Worm (Caenorhabditis elegans) whole organism, L4 larva: ENCODE measurements around the gene clh-6.

Experiments used
- F26F4.8 ChIP-seq: fragments of 200-800 bp; sonication (Bioruptor generic); conservative IDR thresholded peaks from 2 replicates; pipeline ENCODE4 v1.3.6; 2022; ENCODE audit warnings: missing genetic modification characterization, missing compliant biosample characterization
- F44E2.7 ChIP-seq: fragments of 200-800 bp; sonication (Bioruptor generic); IDR thresholded peaks from 2 replicates; pipeline ENCODE4 v2.1.2; 2022; ENCODE audit warnings: missing genetic modification characterization, missing compliant biosample characterization
- T20F7.1 ChIP-seq: fragments of 200-800 bp; sonication (Bioruptor generic); optimal IDR thresholded peaks from 2 replicates; lab custom pipeline; 2018; ENCODE audit warnings: mild to moderate bottlenecking, missing genetic modification characterization, missing compliant biosample characterization
- T26A8.4 ChIP-seq: fragments of 200-800 bp; sonication (Bioruptor generic); IDR thresholded peaks from 2 replicates; pipeline ENCODE4 v1.3.6; 2022; ENCODE audit warnings: missing genetic modification characterization, missing compliant biosample characterization
- Y75B8A.6 ChIP-seq: fragments of 200-800 bp; sonication (Bioruptor generic); IDR thresholded peaks from 2 replicates; pipeline ENCODE4 v1.3.6; 2022; ENCODE audit warnings: missing genetic modification reagents, missing genetic modification characterization, missing compliant biosample characterization
- ZK546.5 ChIP-seq, 2 experiments: sonication (generic microtip); optimal IDR thresholded peaks; 2 replicates each; lab custom pipeline; 2017; ENCODE audit warnings: missing biosample characterization in 2 of 2, missing genetic modification characterization in 2 of 2
- aha-1 ChIP-seq: fragments of 150-350 bp; peaks from one replicate; lab custom pipeline; 2014; ENCODE audit warnings: missing biosample characterization, missing genetic modification characterization
- attf-4 ChIP-seq: sonication (generic microtip); optimal IDR thresholded peaks from 3 replicates; lab custom pipeline; 2017; ENCODE audit warnings: missing biosample characterization, missing genetic modification characterization
- ceh-20 ChIP-seq: fragments of 200-800 bp; sonication (Bioruptor generic); IDR thresholded peaks from 2 replicates; pipeline ENCODE4 v1.3.6; 2022; ENCODE audit warnings: missing genetic modification reagents, missing genetic modification characterization, missing compliant biosample characterization
- ceh-82 ChIP-seq: sonication (generic microtip); optimal IDR thresholded peaks from 2 replicates; lab custom pipeline; 2017; ENCODE audit warnings: missing biosample characterization, missing genetic modification characterization
- cey-2 ChIP-seq: sonication (generic microtip); optimal IDR thresholded peaks from 3 replicates; lab custom pipeline; 2017; ENCODE audit warnings: missing genetic modification characterization, mild to moderate bottlenecking, missing compliant biosample characterization, antibody characterized with exemption, borderline replicate concordance; ENCODE audit not compliant: insufficient read depth
- ctbp-1 ChIP-seq: fragments of 200-800 bp; sonication (Bioruptor generic); IDR thresholded peaks from 2 replicates; pipeline ENCODE4 v1.3.6; 2022; ENCODE audit warnings: missing genetic modification reagents, missing genetic modification characterization, missing compliant biosample characterization
- daf-19 ChIP-seq: fragments of 200-800 bp; sonication (Bioruptor generic); conservative IDR thresholded peaks from 2 replicates; pipeline ENCODE4 v1.3.6; 2022; ENCODE audit warnings: missing genetic modification characterization, missing compliant biosample characterization
- daf-8 ChIP-seq: fragments of 200-800 bp; sonication (Bioruptor generic); IDR thresholded peaks from 2 replicates; pipeline ENCODE4 v1.3.6; 2022; ENCODE audit warnings: missing genetic modification characterization, missing compliant biosample characterization
- gei-8 ChIP-seq: fragments of 200-800 bp; sonication (Bioruptor generic); optimal IDR thresholded peaks from 2 replicates; lab custom pipeline; 2018; ENCODE audit warnings: mild to moderate bottlenecking, missing genetic modification characterization, missing compliant biosample characterization
- hlh-30 ChIP-seq: sonication (generic microtip); optimal IDR thresholded peaks from 2 replicates; lab custom pipeline; 2017; ENCODE audit warnings: antibody characterized with exemption, mild to moderate bottlenecking, missing genetic modification characterization, missing compliant biosample characterization; ENCODE audit not compliant: insufficient read depth
- lin-1 ChIP-seq: fragments of 200-800 bp; sonication (Bioruptor generic); IDR thresholded peaks from 2 replicates; pipeline ENCODE4 v1.3.6; 2022; ENCODE audit warnings: missing genetic modification reagents, missing genetic modification characterization, missing compliant biosample characterization
- lir-3 ChIP-seq: sonication (generic microtip); optimal IDR thresholded peaks from 2 replicates; lab custom pipeline; 2016; ENCODE audit warnings: mild to moderate bottlenecking, missing genetic modification characterization, missing compliant biosample characterization
- lsy-2 ChIP-seq, 2 experiments: fragments of 150-350 bp in 1 of 2; sonication (generic microtip) in 1 of 2; optimal IDR thresholded peaks; 2 replicates each; lab custom pipeline; 2014 to 2017; ENCODE audit warnings: missing biosample characterization in 2 of 2, missing genetic modification characterization in 2 of 2
- madf-5 ChIP-seq, 2 experiments: fragments of 200-800 bp; sonication (Bioruptor generic); IDR thresholded peaks; 2 replicates each; pipeline ENCODE4 v1.3.6; 2022; ENCODE audit warnings: missing compliant biosample characterization in 2 of 2, missing genetic modification characterization in 2 of 2
- mep-1 ChIP-seq: fragments of 150-350 bp; sonication (generic microtip); optimal IDR thresholded peaks from 3 replicates; lab custom pipeline; 2014; ENCODE audit warnings: missing biosample characterization, missing genetic modification characterization
- mes-2 ChIP-seq: sonication (generic microtip); optimal IDR thresholded peaks from 2 replicates; lab custom pipeline; 2016; ENCODE audit warnings: missing genotype, mild to moderate bottlenecking, missing genetic modification characterization, missing compliant biosample characterization; ENCODE audit not compliant: poor library complexity, severe bottlenecking
- mxl-3 ChIP-seq: fragments of 200-800 bp; sonication (Bioruptor generic); optimal IDR thresholded peaks from 2 replicates; lab custom pipeline; 2018; ENCODE audit warnings: mild to moderate bottlenecking, missing genetic modification characterization, missing compliant biosample characterization
- nhr-10 ChIP-seq: fragments of 150-350 bp; optimal IDR thresholded peaks from 2 replicates; lab custom pipeline; 2014; ENCODE audit warnings: missing biosample characterization, missing genetic modification characterization
- nhr-102 ChIP-seq: sonication (generic microtip); optimal IDR thresholded peaks from 2 replicates; lab custom pipeline; 2016; ENCODE audit warnings: mild to moderate bottlenecking, missing genetic modification characterization, moderate library complexity, missing compliant biosample characterization
- nhr-111 ChIP-seq: fragments of 200-800 bp; sonication (Bioruptor generic); optimal IDR thresholded peaks from 2 replicates; lab custom pipeline; 2018; ENCODE audit warnings: mild to moderate bottlenecking, missing genetic modification characterization, missing compliant biosample characterization
- nhr-237 ChIP-seq: sonication (generic microtip); optimal IDR thresholded peaks from 2 replicates; lab custom pipeline; 2017; ENCODE audit warnings: missing biosample characterization, missing genetic modification characterization
- nhr-25 ChIP-seq: sonication (generic microtip); optimal IDR thresholded peaks from 2 replicates; lab custom pipeline; 2017; ENCODE audit warnings: missing genetic modification characterization, mild to moderate bottlenecking, missing compliant biosample characterization, antibody characterized with exemption, moderate library complexity, borderline replicate concordance; ENCODE audit not compliant: insufficient read depth
- nhr-28 ChIP-seq: fragments of 150-350 bp; optimal IDR thresholded peaks from 2 replicates; lab custom pipeline; 2014; ENCODE audit warnings: missing biosample characterization, missing genetic modification characterization
- nhr-41 ChIP-seq: fragments of 200-800 bp; sonication (Bioruptor generic); IDR thresholded peaks from 2 replicates; pipeline ENCODE4 v1.3.6; 2022; ENCODE audit warnings: missing genetic modification reagents, missing genetic modification characterization, missing compliant biosample characterization
- nhr-48 ChIP-seq: sonication (generic microtip); optimal IDR thresholded peaks from 2 replicates; lab custom pipeline; 2016; ENCODE audit warnings: mild to moderate bottlenecking, missing genetic modification characterization, missing compliant biosample characterization
- php-3 ChIP-seq: fragments of 200-800 bp; sonication (Bioruptor generic); IDR thresholded peaks from 2 replicates; pipeline ENCODE4 v1.3.6; 2022; ENCODE audit warnings: missing genetic modification reagents, missing genetic modification characterization, missing compliant biosample characterization
- set-16 ChIP-seq: fragments of 200-800 bp; sonication (Bioruptor generic); IDR thresholded peaks from 2 replicates; pipeline ENCODE4 v1.3.6; 2022; ENCODE audit warnings: missing genetic modification reagents, missing genetic modification characterization, missing compliant biosample characterization
- spr-1 ChIP-seq: sonication (generic microtip); optimal IDR thresholded peaks from 2 replicates; lab custom pipeline; 2016; ENCODE audit warnings: mild to moderate bottlenecking, missing genetic modification characterization, missing compliant biosample characterization
- spr-3 ChIP-seq: fragments of 200-800 bp; sonication (Bioruptor generic); optimal IDR thresholded peaks from 2 replicates; lab custom pipeline; 2018; ENCODE audit warnings: mild to moderate bottlenecking, missing genetic modification characterization, missing compliant biosample characterization
- tra-1 ChIP-seq: fragments of 200-800 bp; sonication (Bioruptor generic); IDR thresholded peaks from 2 replicates; pipeline ENCODE4 v1.3.6; 2022; ENCODE audit warnings: missing genetic modification reagents, missing genetic modification characterization, missing compliant biosample characterization
- unc-39 ChIP-seq: sonication (generic microtip); optimal IDR thresholded peaks from 2 replicates; lab custom pipeline; 2017; ENCODE audit warnings: missing biosample characterization, missing genetic modification characterization
- unc-62 ChIP-seq, 3 experiments: fragments of 150-350 bp in 1 of 3; sonication (generic microtip); optimal IDR thresholded peaks in 2 of 3; peaks in 1 of 3; 1 replicate in 1 of 3; 2 replicates in 2 of 3; lab custom pipeline; 2014 to 2017; ENCODE audit warnings: missing biosample characterization in 3 of 3, missing genetic modification characterization in 3 of 3, missing genetic modification reagents in 3 of 3, missing genotype in 1 of 3

The clh-6 gene

DNA sequence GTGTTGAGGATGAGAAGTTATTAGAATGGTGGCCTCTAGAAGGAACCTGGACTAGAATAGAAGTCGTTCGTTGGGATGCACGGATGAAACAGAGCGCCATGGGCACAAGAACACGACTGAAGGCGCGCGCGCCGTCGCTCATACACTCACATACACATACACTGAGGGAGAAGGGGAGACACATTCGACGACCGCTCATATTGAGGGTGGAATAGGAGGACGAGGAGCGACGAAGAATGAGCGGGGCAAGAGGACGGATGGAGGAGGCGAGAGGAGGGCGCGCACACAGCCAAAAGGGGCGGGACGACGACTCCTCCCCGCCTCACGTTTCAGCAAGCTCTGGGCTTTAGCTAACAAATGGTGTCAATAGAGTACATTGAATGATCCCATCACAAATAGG is 24.4 kb downstream of the clh-6 start (continued):
- TF ChIP-seq gei-8 (GFP tag; lab: Kevin White, UChicago) (no peak), ceh-20 (GFP tag; lab: Robert Waterston, UW) (no peak), madf-5 (GFP tag; IDR thresholded peaks at IDR 0.05; lab: Robert Waterston, UW) (no peak), nhr-111 (GFP tag; lab: Kevin White, UChicago) (no peak), Y75B8A.6 (GFP tag; lab: Robert Waterston, UW) (no peak), lin-1 (no peak), mes-2 (tag; lab: Kevin White, UChicago) (peak; percentile 51), spr-1 (tag; lab: Kevin White, UChicago) (peak; percentile 18), nhr-237 (tag; lab: Kevin White, UChicago) (no peak), F44E2.7 (no peak), set-16 (GFP tag; lab: Robert Waterston, UW) (peak; percentile 88), tra-1 (GFP tag; lab: Robert Waterston, UW) (no peak), nhr-28 (tag; lab: Kevin White, UChicago) (no peak), unc-39 (no peak), php-3 (GFP tag; lab: Robert Waterston, UW) (no peak), daf-19 (no peak), daf-8 (GFP tag; lab: Robert Waterston, UW) (no peak), F26F4.8 (GFP tag; lab: Robert Waterston, UW) (no peak), T20F7.1 (GFP tag; lab: Kevin White, UChicago) (no peak), lsy-2 (tag; optimal IDR thresholded peaks at IDR 0.05; lab: Kevin White, UChicago) (peak in 1 of 2 experiments; percentile 12), lir-3 (no peak), mxl-3 (GFP tag; lab: Kevin White, UChicago) (no peak), hlh-30 (tag; lab: Kevin White, UChicago) (peak; percentile 31), nhr-41 (GFP tag; lab: Robert Waterston, UW) (no peak), nhr-102 (no peak), T26A8.4 (GFP tag; lab: Robert Waterston, UW) (no peak), nhr-10 (tag; lab: Kevin White, UChicago) (no peak), ZK546.5 (tag; optimal IDR thresholded peaks at IDR 0.05; lab: Kevin White, UChicago) (no peak), nhr-48 (tag; lab: Kevin White, UChicago) (no peak), cey-2 (tag; lab: Kevin White, UChicago) (no peak), ctbp-1 (GFP tag; lab: Robert Waterston, UW) (0 out of 2 replicates have a peak, but pooled peaks have one; percentile 15), ceh-82 (tag; lab: Kevin White, UChicago) (no peak)

DNA sequence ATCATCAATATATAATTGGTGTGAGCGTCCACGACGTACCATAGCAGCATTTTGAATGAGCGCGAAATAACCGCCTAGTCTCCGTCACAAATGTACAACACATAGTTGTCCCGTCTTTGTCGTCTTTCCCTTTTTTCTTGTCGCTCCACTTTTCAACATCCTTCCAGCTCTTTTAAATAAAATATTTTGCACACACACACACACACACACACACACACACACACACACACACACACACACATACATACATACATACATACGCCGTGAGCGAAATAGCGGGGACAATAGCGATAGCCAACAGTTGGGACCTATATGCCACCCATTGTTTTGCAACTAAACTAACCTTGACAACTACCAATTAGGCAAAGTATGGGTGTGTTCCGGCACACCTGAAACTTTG is 24.9 kb downstream of the clh-6 start:
- TF ChIP-seq nhr-111 (GFP tag; lab: Kevin White, UChicago) (no peak), spr-3 (GFP tag; lab: Kevin White, UChicago) (no peak), nhr-10 (tag; lab: Kevin White, UChicago) (no peak), nhr-28 (tag; lab: Kevin White, UChicago) (no peak), nhr-25 (tag; lab: Kevin White, UChicago) (no peak), aha-1 (tag; lab: Kevin White, UChicago) (peak; percentile 63), attf-4 (tag; lab: Kevin White, UChicago) (no peak), mep-1 (tag; lab: Kevin White, UChicago) (no peak), nhr-41 (GFP tag; lab: Robert Waterston, UW) (no peak), lsy-2 (tag; optimal IDR thresholded peaks at IDR 0.05; lab: Kevin White, UChicago) (peak in 1 of 2 experiments; percentile 20), mes-2 (tag; lab: Kevin White, UChicago) (peak; percentile 33)

DNA sequence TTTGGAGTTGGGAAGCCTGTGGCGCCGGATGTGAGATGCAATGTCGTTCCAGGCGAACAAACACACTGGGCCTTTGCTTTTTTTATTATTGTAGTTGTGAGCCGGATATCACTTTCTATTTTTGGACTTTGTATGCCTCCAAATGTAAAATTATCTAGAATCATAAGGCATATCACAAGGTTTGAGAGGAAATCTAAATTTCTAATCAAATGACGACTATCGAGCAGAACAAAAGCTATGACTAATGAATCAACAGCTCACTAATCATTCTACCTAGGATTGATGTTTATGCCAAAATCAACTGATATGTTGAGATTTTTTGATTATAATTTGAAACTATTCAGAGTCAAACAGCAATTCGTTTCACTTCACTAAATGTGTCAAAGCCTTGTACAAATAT is 25.3 kb downstream of the clh-6 start:
- TF ChIP-seq lir-3, result no peak
- peak in 1 of 2 experiments; percentile 64 for TF ChIP-seq unc-62 (GFP tag; optimal IDR thresholded peaks at IDR 0.05 in 1 of 2; lab: Kevin White, UChicago)
- TF ChIP-seq unc-62 (tag; optimal IDR thresholded peaks at IDR 0.05; lab: Kevin White, UChicago), result no peak
- TF ChIP-seq, all 104 proteins: peak for 1
